Worm (Caenorhabditis elegans) whole organism, young adult: ENCODE measurements around the gene C28D4.8.

Experiments used
- D2030.7 ChIP-seq: fragments of 200-800 bp; sonication (Bioruptor generic); IDR thresholded peaks from 2 replicates; pipeline ENCODE4 v1.3.6; 2022; ENCODE audit warnings: missing genetic modification reagents, missing genetic modification characterization, missing compliant biosample characterization
- F33H1.4 ChIP-seq: fragments of 200-800 bp; sonication (Bioruptor generic); IDR thresholded peaks from 2 replicates; pipeline ENCODE4 v1.3.6; 2022; ENCODE audit warnings: missing genetic modification reagents, missing genetic modification characterization, missing compliant biosample characterization
- F39B2.1 ChIP-seq: fragments of 200-800 bp; sonication (Bioruptor generic); IDR thresholded peaks from 2 replicates; pipeline ENCODE4 v1.3.6; 2022; ENCODE audit warnings: missing genetic modification reagents, missing genetic modification characterization, missing compliant biosample characterization
- F57C9.4 ChIP-seq: sonication (generic microtip); optimal IDR thresholded peaks from 2 replicates; lab custom pipeline; 2017; ENCODE audit warnings: mild to moderate bottlenecking, missing genetic modification characterization, missing compliant biosample characterization
- ZK185.1 ChIP-seq: sonication (generic microtip); optimal IDR thresholded peaks from 2 replicates; lab custom pipeline; 2016; ENCODE audit warnings: mild to moderate bottlenecking, missing genetic modification characterization, missing compliant biosample characterization; ENCODE audit not compliant: poor library complexity, severe bottlenecking
- aptf-2 ChIP-seq: fragments of 200-800 bp; sonication (Bioruptor generic); conservative IDR thresholded peaks from 2 replicates; pipeline ENCODE4 v1.3.6; 2022; ENCODE audit warnings: missing genetic modification reagents, missing genetic modification characterization, missing compliant biosample characterization
- aptf-3 ChIP-seq: fragments of 200-800 bp; sonication (Bioruptor generic); IDR thresholded peaks from 2 replicates; pipeline ENCODE4 v1.3.6; 2022; ENCODE audit warnings: missing genetic modification characterization, missing compliant biosample characterization
- atf-7 ChIP-seq: sonication (generic microtip); optimal IDR thresholded peaks from 2 replicates; lab custom pipeline; 2017; ENCODE audit warnings: mild to moderate bottlenecking, missing genetic modification characterization, missing compliant biosample characterization
- athp-1 ChIP-seq: sonication (generic microtip); optimal IDR thresholded peaks from 2 replicates; lab custom pipeline; 2017; ENCODE audit warnings: mild to moderate bottlenecking, missing genetic modification characterization, missing compliant biosample characterization
- attf-3 ChIP-seq: fragments of 200-800 bp; sonication (Bioruptor generic); conservative IDR thresholded peaks from 2 replicates; pipeline ENCODE4 v1.3.6; 2022; ENCODE audit warnings: missing genetic modification reagents, missing genetic modification characterization, missing compliant biosample characterization
- bed-2 ChIP-seq: fragments of 200-800 bp; sonication (Bioruptor generic); IDR thresholded peaks from 2 replicates; pipeline ENCODE4 v1.3.6; 2022; ENCODE audit warnings: missing genetic modification reagents, missing genetic modification characterization, missing compliant biosample characterization
- ceh-100 ChIP-seq: fragments of 200-800 bp; sonication (Bioruptor generic); IDR thresholded peaks from 2 replicates; pipeline ENCODE4 v1.3.6; 2022; ENCODE audit warnings: missing genetic modification reagents, missing genetic modification characterization, missing compliant biosample characterization
- chd-7 ChIP-seq: sonication (generic microtip); optimal IDR thresholded peaks from 2 replicates; lab custom pipeline; 2016; ENCODE audit warnings: mild to moderate bottlenecking, missing genetic modification characterization, moderate library complexity, missing compliant biosample characterization
- die-1 ChIP-seq: sonication (generic microtip); optimal IDR thresholded peaks from 2 replicates; lab custom pipeline; 2016; ENCODE audit warnings: missing genotype, mild to moderate bottlenecking, missing genetic modification characterization, missing compliant biosample characterization
- dox-1 ChIP-seq: fragments of 200-800 bp; sonication (Bioruptor generic); IDR thresholded peaks from 2 replicates; pipeline ENCODE4 v1.3.6; 2022; ENCODE audit warnings: missing genetic modification reagents, missing genetic modification characterization, missing compliant biosample characterization
- efl-1 ChIP-seq: fragments of 150-350 bp; optimal IDR thresholded peaks from 2 replicates; lab custom pipeline; 2014; ENCODE audit warnings: missing biosample characterization, missing genetic modification reagents, missing genetic modification characterization
- egl-18 ChIP-seq: fragments of 200-800 bp; sonication (Bioruptor generic); IDR thresholded peaks from 2 replicates; pipeline ENCODE4 v1.3.6; 2022; ENCODE audit warnings: missing genetic modification reagents, missing genetic modification characterization, missing compliant biosample characterization
- egl-44 ChIP-seq: fragments of 200-800 bp; sonication (Bioruptor generic); IDR thresholded peaks from 2 replicates; pipeline ENCODE4 v1.3.6; 2022; ENCODE audit warnings: missing genetic modification reagents, missing genetic modification characterization, missing compliant biosample characterization
- ekl-4 ChIP-seq: fragments of 200-800 bp; sonication (Bioruptor generic); IDR thresholded peaks from 2 replicates; pipeline ENCODE4 v1.3.6; 2022; ENCODE audit warnings: missing genetic modification reagents, missing genetic modification characterization, missing compliant biosample characterization
- ets-4 ChIP-seq: fragments of 200-800 bp; sonication (Bioruptor generic); optimal IDR thresholded peaks from 2 replicates; lab custom pipeline; 2018; ENCODE audit warnings: mild to moderate bottlenecking, missing genetic modification characterization, missing compliant biosample characterization
- fkh-3 ChIP-seq: sonication (generic microtip); optimal IDR thresholded peaks from 2 replicates; lab custom pipeline; 2016; ENCODE audit warnings: mild to moderate bottlenecking, missing genetic modification characterization, missing compliant biosample characterization
- hsf-1 ChIP-seq: fragments of 200-800 bp; sonication (Bioruptor generic); IDR thresholded peaks from 2 replicates; pipeline ENCODE4 v1.3.6; 2022; ENCODE audit warnings: missing genetic modification reagents, missing genetic modification characterization, missing compliant biosample characterization
- lag-1 ChIP-seq: fragments of 200-800 bp; sonication (Bioruptor generic); IDR thresholded peaks from 2 replicates; pipeline ENCODE4 v1.3.6; 2022; ENCODE audit warnings: missing genetic modification reagents, missing genetic modification characterization, missing compliant biosample characterization
- let-526 ChIP-seq: fragments of 200-800 bp; sonication (Bioruptor generic); IDR thresholded peaks from 2 replicates; pipeline ENCODE4 v1.3.6; 2022; ENCODE audit warnings: missing genetic modification reagents, missing genetic modification characterization, missing compliant biosample characterization
- let-607 ChIP-seq, 2 experiments: fragments of 200-800 bp in 1 of 2; sonication (Bioruptor generic) in 1 of 2; sonication (generic microtip) in 1 of 2; optimal IDR thresholded peaks; 2 replicates each; lab custom pipeline; 2016 to 2018; ENCODE audit warnings: mild to moderate bottlenecking in 2 of 2, missing compliant biosample characterization in 2 of 2, missing genetic modification characterization in 2 of 2, moderate library complexity in 2 of 2, missing genotype in 1 of 2
- lin-26 ChIP-seq: fragments of 200-800 bp; sonication (Bioruptor generic); IDR thresholded peaks from 2 replicates; pipeline ENCODE4 v1.3.6; 2022; ENCODE audit warnings: missing genetic modification reagents, missing genetic modification characterization, missing compliant biosample characterization
- lin-40 ChIP-seq: sonication (generic microtip); optimal IDR thresholded peaks from 2 replicates; lab custom pipeline; 2016; ENCODE audit warnings: missing genetic modification characterization, mild to moderate bottlenecking, missing compliant biosample characterization, missing genotype, missing genetic modification reagents
- madf-6 ChIP-seq: fragments of 200-800 bp; sonication (Bioruptor generic); IDR thresholded peaks from 2 replicates; pipeline ENCODE4 v1.3.6; 2022; ENCODE audit warnings: missing genetic modification reagents, missing genetic modification characterization, missing compliant biosample characterization
- mes-4 ChIP-seq: sonication (generic microtip); optimal IDR thresholded peaks from 2 replicates; lab custom pipeline; 2016; ENCODE audit warnings: missing genotype, missing genetic modification characterization, missing compliant biosample characterization
- nfya-1 ChIP-seq: sonication (generic microtip); optimal IDR thresholded peaks from 2 replicates; lab custom pipeline; 2017; ENCODE audit warnings: antibody characterized with exemption, missing compliant biosample characterization, missing genetic modification characterization, borderline replicate concordance; ENCODE audit not compliant: insufficient read depth
- nfyb-1 ChIP-seq: fragments of 200-800 bp; sonication (Bioruptor generic); IDR thresholded peaks from 2 replicates; pipeline ENCODE4 v1.3.6; 2022; ENCODE audit warnings: missing genetic modification reagents, missing genetic modification characterization, missing compliant biosample characterization
- nhr-90 ChIP-seq: sonication (generic microtip); optimal IDR thresholded peaks from 2 replicates; lab custom pipeline; 2016; ENCODE audit warnings: missing genotype, mild to moderate bottlenecking, missing genetic modification characterization, missing compliant biosample characterization
- pbrm-1 ChIP-seq: fragments of 200-800 bp; sonication (Bioruptor generic); IDR thresholded peaks from 2 replicates; pipeline ENCODE4 v1.3.6; 2022; ENCODE audit warnings: missing genetic modification reagents, missing genetic modification characterization, missing compliant biosample characterization
- pha-4 ChIP-seq: fragments of 150-350 bp; sonication (generic microtip); optimal IDR thresholded peaks from 2 replicates; lab custom pipeline; 2014; ENCODE audit warnings: missing biosample characterization, missing genetic modification reagents, missing genetic modification characterization
- rcor-1 ChIP-seq: fragments of 200-800 bp; sonication (Bioruptor generic); IDR thresholded peaks from 2 replicates; pipeline ENCODE4 v1.3.6; 2022; ENCODE audit warnings: missing genetic modification reagents, missing genetic modification characterization, missing compliant biosample characterization
- rpc-1 ChIP-seq, 2 experiments: fragments of 150-350 bp in 1 of 2; sonication (generic microtip) in 1 of 2; optimal IDR thresholded peaks; 2 replicates each; lab custom pipeline; 2014 to 2018; ENCODE audit warnings: missing biosample characterization in 1 of 2, missing genetic modification characterization in 1 of 2, missing genetic modification reagents in 1 of 2, missing genotype in 1 of 2
- tbx-9 ChIP-seq: sonication (generic microtip); optimal IDR thresholded peaks from 2 replicates; lab custom pipeline; 2016; ENCODE audit warnings: borderline replicate concordance, missing genetic modification characterization, inconsistent platforms, missing compliant biosample characterization
- unc-62 ChIP-seq: fragments of 150-350 bp; optimal IDR thresholded peaks from 2 replicates; lab custom pipeline; 2014; ENCODE audit warnings: missing biosample characterization, missing genetic modification reagents, missing genetic modification characterization
- ztf-6 ChIP-seq: fragments of 200-800 bp; sonication (Bioruptor generic); IDR thresholded peaks from 2 replicates; pipeline ENCODE4 v1.3.6; 2022; ENCODE audit warnings: missing genetic modification reagents, missing genetic modification characterization, missing compliant biosample characterization

The C28D4.8 gene

DNA sequence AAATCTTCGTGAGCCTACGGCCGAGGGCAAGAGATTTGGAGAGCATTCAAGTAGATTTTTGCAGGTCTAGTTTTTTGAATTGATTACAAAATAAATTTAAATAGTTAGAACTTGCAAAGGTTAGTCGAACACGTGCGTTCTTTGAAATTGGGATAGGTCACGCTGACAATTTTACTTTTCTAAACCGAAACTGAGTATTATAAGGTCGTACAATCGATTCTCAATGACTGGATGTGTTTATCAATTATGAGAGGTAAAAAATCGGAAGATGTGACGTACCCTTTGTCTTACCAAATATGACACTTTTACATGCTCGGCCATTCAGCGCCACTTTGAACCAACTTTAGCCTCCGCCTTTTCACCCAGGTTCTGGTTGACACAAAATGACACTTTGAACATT, 1.5 kb downstream of the C28D4.8 start, which contains the start of gene C28D4.5:
Gene C28D4.5 (minus strand): TSS at position 101 of the 400 bp plus-strand sequence.
- TF ChIP-seq athp-1 (tag; lab: Kevin White, UChicago): no peak
- no peak for TF ChIP-seq egl-44 (GFP tag; lab: Robert Waterston, UW)
- TF ChIP-seq ekl-4 (GFP tag; lab: Robert Waterston, UW): no peak
- TF ChIP-seq nhr-90 (tag; lab: Kevin White, UChicago): no peak
- no peak for TF ChIP-seq F33H1.4 (GFP tag; lab: Robert Waterston, UW)
- TF ChIP-seq D2030.7 (GFP tag; lab: Robert Waterston, UW): no peak
- no peak for TF ChIP-seq atf-7 (tag; lab: Kevin White, UChicago)
- TF ChIP-seq nfyb-1 (GFP tag; lab: Robert Waterston, UW): no peak
- no peak for TF ChIP-seq lag-1 (GFP tag; lab: Robert Waterston, UW)
- TF ChIP-seq egl-18 (GFP tag; lab: Robert Waterston, UW): no peak
- no peak for TF ChIP-seq ztf-6 (GFP tag; lab: Robert Waterston, UW)
- no peak for TF ChIP-seq mes-4 (tag; lab: Kevin White, UChicago)
- TF ChIP-seq rcor-1 (GFP tag; lab: Robert Waterston, UW): no peak
- TF ChIP-seq lin-40 (tag; lab: Kevin White, UChicago): no peak
- TF ChIP-seq tbx-9 (tag; lab: Kevin White, UChicago): no peak
- no peak for TF ChIP-seq rpc-1 (optimal IDR thresholded peaks at IDR 0.05; lab: Kevin White, UChicago)
- TF ChIP-seq rpc-1 (tag; optimal IDR thresholded peaks at IDR 0.05; lab: Kevin White, UChicago): no peak
- no peak for TF ChIP-seq aptf-2 (GFP tag; lab: Robert Waterston, UW)
- TF ChIP-seq let-607 (tag; optimal IDR thresholded peaks at IDR 0.05; lab: Kevin White, UChicago): no peak

DNA sequence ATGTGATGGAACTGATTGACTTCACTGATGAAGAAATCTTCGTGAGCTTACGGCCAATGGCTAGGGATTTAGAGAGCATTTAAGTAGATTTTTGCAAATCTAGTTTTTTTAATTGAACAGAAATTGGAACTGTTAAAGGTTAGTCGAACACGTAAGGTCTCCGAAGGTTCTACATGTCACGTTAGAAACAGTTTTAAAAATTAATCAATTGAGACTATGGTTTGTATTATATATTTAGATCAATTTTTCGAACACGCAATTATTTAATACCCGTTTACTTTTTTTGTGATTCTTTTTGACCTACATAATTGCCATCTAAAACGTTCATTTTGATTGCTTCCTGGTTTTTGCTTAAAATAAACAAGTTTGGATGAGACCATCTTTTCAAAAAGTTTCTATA, 3.3 kb downstream of the C28D4.8 start, which contains the start of gene C28D4.4:
Gene C28D4.4 (minus strand): TSS at position 101 of the 400 bp plus-strand sequence.
- TF ChIP-seq ztf-6 (GFP tag; lab: Robert Waterston, UW) (no peak), ets-4 (GFP tag; lab: Kevin White, UChicago) (no peak), aptf-3 (no peak), bed-2 (GFP tag; lab: Robert Waterston, UW) (no peak), pha-4 (tag; lab: Kevin White, UChicago) (no peak), ceh-100 (GFP tag; lab: Robert Waterston, UW) (no peak), pbrm-1 (no peak), let-526 (GFP tag; lab: Robert Waterston, UW) (no peak), F57C9.4 (tag; lab: Kevin White, UChicago) (no peak), ZK185.1 (tag; lab: Kevin White, UChicago) (no peak), F39B2.1 (no peak), lin-26 (GFP tag; lab: Robert Waterston, UW) (no peak), fkh-3 (no peak)

DNA sequence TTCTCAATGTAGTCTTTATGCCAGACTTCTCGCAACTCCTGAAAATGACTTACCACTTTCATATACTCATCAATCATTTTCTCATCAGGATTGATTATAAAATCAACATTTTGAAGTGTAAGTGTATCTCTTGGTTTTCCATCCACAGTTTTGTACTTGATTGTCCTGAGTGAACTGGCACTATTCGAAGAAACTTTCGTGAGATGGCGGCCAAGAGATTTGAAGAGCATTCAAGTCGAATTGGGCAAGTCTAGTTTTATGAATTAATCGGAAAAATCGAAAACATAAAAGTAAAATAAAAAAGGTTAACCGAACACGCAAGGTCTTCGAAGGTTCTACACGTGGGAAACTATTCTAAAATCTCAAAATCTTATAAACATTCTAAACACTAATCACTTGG, 5.4 kb downstream of the C28D4.8 start, which contains the start of gene C28D4.7:
Gene C28D4.7 (minus strand): TSS at position 265 of the 400 bp plus-strand sequence.
- TF ChIP-seq dox-1 (no peak), egl-18 (GFP tag; lab: Robert Waterston, UW) (no peak), die-1 (tag; lab: Kevin White, UChicago) (no peak), aptf-2 (GFP tag; lab: Robert Waterston, UW) (no peak), ZK185.1 (tag; lab: Kevin White, UChicago) (no peak), hsf-1 (GFP tag; lab: Robert Waterston, UW) (no peak), madf-6 (GFP tag; lab: Robert Waterston, UW) (no peak), attf-3 (GFP tag; lab: Robert Waterston, UW) (no peak), athp-1 (tag; lab: Kevin White, UChicago) (no peak), nfya-1 (tag; lab: Kevin White, UChicago) (no peak), efl-1 (GFP tag; lab: Kevin White, UChicago) (no peak), unc-62 (GFP tag; lab: Kevin White, UChicago) (no peak), tbx-9 (tag; lab: Kevin White, UChicago) (no peak), chd-7 (tag; lab: Kevin White, UChicago) (no peak)
- TF ChIP-seq, all 124 proteins: peak for 0
